Fruit fly (Drosophila melanogaster): ENCODE results near the gene CG11396.

DNA sequence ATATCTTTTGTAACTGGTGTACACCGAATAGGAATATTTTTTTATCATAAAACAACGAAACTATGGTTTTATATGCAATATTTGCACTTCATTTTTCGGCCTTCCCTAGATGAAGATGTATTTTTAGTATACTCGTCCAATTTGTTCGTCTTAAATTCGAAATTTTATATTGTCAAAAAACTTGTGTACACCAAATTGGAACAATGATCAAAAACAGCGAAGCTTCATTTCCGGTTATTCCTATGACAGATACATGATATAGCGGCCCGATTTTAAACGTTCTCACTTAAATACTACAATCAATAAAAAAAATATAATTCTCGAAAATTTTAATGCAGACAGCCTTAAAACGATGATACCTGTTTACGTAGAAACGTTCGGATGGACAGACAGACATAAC is 20.7 kb downstream of the CG11396 start:
- TF ChIP-seq CG8478 (optimal IDR thresholded peaks at IDR 0.05) (no peak), psq (optimal IDR thresholded peaks at IDR 0.05) (no peak)

All from whole organism.